Worm (Caenorhabditis elegans) whole organism, L4 larva: ENCODE measurements around the gene mpk-2.

Source experiments
- ZK546.5 ChIP-seq, 2 experiments: sonication (generic microtip); optimal IDR thresholded peaks; 2 replicates each; lab custom pipeline; 2017; ENCODE audit warnings: missing biosample characterization in 2 of 2, missing genetic modification characterization in 2 of 2
- lin-39 ChIP-seq: fragments of 150-350 bp; optimal IDR thresholded peaks from 2 replicates; lab custom pipeline; 2014; ENCODE audit warnings: missing biosample characterization, missing genetic modification reagents, missing genetic modification characterization

DNA sequence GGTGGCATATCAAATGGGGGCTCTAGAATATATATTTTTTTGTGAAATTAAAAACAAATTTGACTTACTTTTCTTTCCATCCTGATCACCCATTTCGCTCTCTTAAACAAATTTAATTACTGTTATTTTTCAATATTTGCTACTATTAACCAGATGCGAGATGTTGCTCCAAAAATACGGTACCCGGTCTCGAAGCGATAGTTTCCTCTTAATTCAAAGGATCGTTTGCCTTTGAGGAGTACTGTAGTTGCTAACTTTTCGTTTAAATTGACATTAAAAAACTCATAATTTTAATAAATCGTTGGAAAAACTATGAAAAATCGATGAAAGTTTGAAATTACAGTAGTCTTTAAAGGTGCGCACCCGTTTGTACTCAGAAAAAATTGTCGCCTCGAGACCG lies 20.6 kb upstream of the mpk-2 start, which contains the start of gene C04G6.4:
- TF ChIP-seq lin-39 (tag; lab: Kevin White, UChicago) (no peak), ZK546.5 (tag; optimal IDR thresholded peaks at IDR 0.05; lab: Kevin White, UChicago) (no peak)
